Worm (Caenorhabditis elegans) whole organism, late embryonic: Measurements from ENCODE around the gene ZK1240.2.

ENCODE experiments used
- C08G9.2 ChIP-seq: sonication (generic microtip); optimal IDR thresholded peaks from 2 replicates; lab custom pipeline; 2016; ENCODE audit warnings: mild to moderate bottlenecking, missing genetic modification characterization, moderate library complexity, missing compliant biosample characterization
- K02D7.2 ChIP-seq: sonication (generic microtip); optimal IDR thresholded peaks from 2 replicates; lab custom pipeline; 2017; ENCODE audit warnings: mild to moderate bottlenecking, missing genetic modification characterization, missing compliant biosample characterization
- ama-1 ChIP-seq: fragments of 150-350 bp; optimal IDR thresholded peaks from 2 replicates; lab custom pipeline; 2014
- ceh-34 ChIP-seq: sonication (generic microtip); optimal IDR thresholded peaks from 2 replicates; lab custom pipeline; 2016; ENCODE audit warnings: mild to moderate bottlenecking, missing genetic modification characterization, missing compliant biosample characterization
- dmd-4 ChIP-seq: sonication (generic microtip); optimal IDR thresholded peaks from 2 replicates; lab custom pipeline; 2016; ENCODE audit warnings: borderline replicate concordance, missing genetic modification characterization, missing compliant biosample characterization
- fkh-10 ChIP-seq: fragments of 150-350 bp; optimal IDR thresholded peaks from 2 replicates; lab custom pipeline; 2014; ENCODE audit warnings: missing biosample characterization, missing genetic modification reagents, missing genetic modification characterization
- hlh-6 ChIP-seq: sonication (generic microtip); optimal IDR thresholded peaks from 2 replicates; lab custom pipeline; 2016; ENCODE audit warnings: missing genotype, missing genetic modification characterization, missing compliant biosample characterization
- madf-2 ChIP-seq: sonication (generic microtip); optimal IDR thresholded peaks from 2 replicates; lab custom pipeline; 2017; ENCODE audit warnings: missing genetic modification characterization, missing compliant biosample characterization
- pha-2 ChIP-seq: sonication (generic microtip); optimal IDR thresholded peaks from 2 replicates; lab custom pipeline; 2017; ENCODE audit warnings: mild to moderate bottlenecking, missing genetic modification characterization, missing compliant biosample characterization
- pha-4 ChIP-seq: fragments of 150-350 bp; optimal IDR thresholded peaks from 2 replicates; lab custom pipeline; 2018; ENCODE audit warnings: missing biosample characterization, missing genetic modification reagents, missing genetic modification characterization
- rnt-1 ChIP-seq: sonication (generic microtip); optimal IDR thresholded peaks from 2 replicates; lab custom pipeline; 2016; ENCODE audit warnings: missing genetic modification characterization, missing compliant biosample characterization
- sdc-2 ChIP-seq: sonication (generic microtip); optimal IDR thresholded peaks from 2 replicates; lab custom pipeline; 2016; ENCODE audit warnings: missing genotype, missing genetic modification characterization, missing compliant biosample characterization
- tbx-7 ChIP-seq: sonication (generic microtip); optimal IDR thresholded peaks from 2 replicates; lab custom pipeline; 2016; ENCODE audit warnings: missing genotype, missing genetic modification characterization, missing compliant biosample characterization
- unc-86 ChIP-seq: sonication (generic microtip); optimal IDR thresholded peaks from 2 replicates; lab custom pipeline; 2016; ENCODE audit warnings: missing genetic modification characterization, missing compliant biosample characterization

ce11 chrII:2368956-2369355, 45.8 kb downstream of the ZK1240.2 start, which contains the start of gene hpo-25:
- TF ChIP-seq hlh-6 (tag; lab: Kevin White, UChicago) (no peak), pha-4 (no peak), fkh-10 (GFP tag; lab: Kevin White, UChicago) (no peak), rnt-1 (no peak), pha-2 (tag; lab: Kevin White, UChicago) (no peak), sdc-2 (tag; lab: Kevin White, UChicago) (no peak), K02D7.2 (tag; lab: Kevin White, UChicago) (no peak), dmd-4 (no peak), unc-86 (tag; lab: Kevin White, UChicago) (no peak), ceh-34 (tag; lab: Kevin White, UChicago) (no peak), ama-1 (no peak), tbx-7 (no peak), madf-2 (tag; lab: Kevin White, UChicago) (no peak), C08G9.2 (no peak)
